Worm (Caenorhabditis elegans) whole organism, mixed stage, embryonic: ENCODE results near the gene K09C8.7.

Source experiments
- blmp-1 ChIP-seq: fragments of 150-350 bp; optimal IDR thresholded peaks from 2 replicates; lab custom pipeline; 2014; ENCODE audit warnings: missing biosample characterization, missing genetic modification characterization
- ces-1 ChIP-seq: fragments of 150-350 bp; optimal IDR thresholded peaks from 2 replicates; lab custom pipeline; 2014; ENCODE audit warnings: missing biosample characterization, missing genetic modification reagents, missing genetic modification characterization
- elt-3 ChIP-seq: fragments of 150-350 bp; optimal IDR thresholded peaks from 2 replicates; lab custom pipeline; 2014; ENCODE audit warnings: missing biosample characterization, missing genetic modification characterization
- ham-2 ChIP-seq: fragments of 200-800 bp; sonication (Bioruptor generic); optimal IDR thresholded peaks from 2 replicates; lab custom pipeline; 2018; ENCODE audit warnings: mild to moderate bottlenecking, missing genetic modification characterization, missing compliant biosample characterization
- lin-13 ChIP-seq: fragments of 150-350 bp; optimal IDR thresholded peaks from 2 replicates; lab custom pipeline; 2014; ENCODE audit warnings: missing biosample characterization, missing genetic modification characterization
- lsy-2 ChIP-seq: fragments of 150-350 bp; optimal IDR thresholded peaks from 2 replicates; lab custom pipeline; 2014; ENCODE audit warnings: missing biosample characterization, missing genetic modification characterization
- nhr-28 ChIP-seq: fragments of 150-350 bp; optimal IDR thresholded peaks from 2 replicates; lab custom pipeline; 2014; ENCODE audit warnings: missing biosample characterization, missing genetic modification characterization
- nhr-76 ChIP-seq: sonication (generic microtip); optimal IDR thresholded peaks from 2 replicates; lab custom pipeline; 2017; ENCODE audit warnings: missing biosample characterization, missing genetic modification characterization
- pha-4 ChIP-seq: fragments of 150-350 bp; optimal IDR thresholded peaks from 2 replicates; lab custom pipeline; 2018; ENCODE audit warnings: missing biosample characterization, missing genetic modification reagents, missing genetic modification characterization
- unc-39 ChIP-seq: fragments of 150-350 bp; optimal IDR thresholded peaks from 2 replicates; lab custom pipeline; 2014; ENCODE audit warnings: missing biosample characterization, missing genetic modification characterization
- unc-62 ChIP-seq: fragments of 150-350 bp; optimal IDR thresholded peaks from 2 replicates; lab custom pipeline; 2014; ENCODE audit warnings: missing biosample characterization, missing genetic modification reagents, missing genetic modification characterization
- ztf-11 ChIP-seq: fragments of 150-350 bp; optimal IDR thresholded peaks from 2 replicates; lab custom pipeline; 2014; ENCODE audit warnings: missing biosample characterization, missing genetic modification characterization

DNA sequence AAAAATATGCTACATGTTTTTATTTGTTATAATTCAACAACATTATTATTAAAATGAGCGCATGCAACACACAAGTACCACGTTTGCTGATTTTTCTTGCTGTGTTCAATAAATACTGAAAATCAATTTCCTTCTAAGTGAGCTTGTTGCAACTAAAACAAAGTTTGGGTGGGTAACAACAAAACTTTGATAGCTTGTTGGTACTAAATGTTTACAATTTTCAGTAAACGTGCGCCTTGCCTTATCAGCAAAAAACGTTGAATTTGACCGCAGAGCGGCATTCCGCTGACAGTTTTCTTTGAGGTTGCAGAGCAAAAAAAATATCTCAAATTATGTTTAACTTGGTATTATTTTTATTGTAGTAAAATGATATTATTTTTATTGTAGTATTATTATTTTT is 30.2 kb upstream of the K09C8.7 start:
- no peak for TF ChIP-seq ztf-11 (tag; lab: Kevin White, UChicago)
- TF ChIP-seq blmp-1, result no peak
- no peak for TF ChIP-seq ham-2 (GFP tag; lab: Kevin White, UChicago)
- no peak for TF ChIP-seq unc-62 (GFP tag; lab: Kevin White, UChicago)
- no peak for TF ChIP-seq ces-1
- TF ChIP-seq lin-13 (tag; lab: Kevin White, UChicago), result no peak
- TF ChIP-seq unc-39 (tag; lab: Kevin White, UChicago), result no peak
- no peak for TF ChIP-seq lsy-2 (tag; lab: Kevin White, UChicago)
- TF ChIP-seq nhr-76 (tag; lab: Kevin White, UChicago), result no peak
- TF ChIP-seq pha-4 (tag; lab: Kevin White, UChicago), result no peak
- TF ChIP-seq elt-3 (tag; lab: Kevin White, UChicago), result no peak
- no peak for TF ChIP-seq nhr-28 (tag; lab: Kevin White, UChicago)
